Worm (Caenorhabditis elegans) whole organism, late embryonic: ENCODE data around the gene mac-1.

ENCODE experiments used
- C08G9.2 ChIP-seq: sonication (generic microtip); optimal IDR thresholded peaks from 2 replicates; lab custom pipeline; 2016; ENCODE audit warnings: mild to moderate bottlenecking, missing genetic modification characterization, moderate library complexity, missing compliant biosample characterization
- Y22D7AL.16 ChIP-seq: sonication (generic microtip); optimal IDR thresholded peaks from 2 replicates; lab custom pipeline; 2016; ENCODE audit warnings: missing genetic modification characterization, missing compliant biosample characterization
- ceh-31 ChIP-seq: sonication (generic microtip); optimal IDR thresholded peaks from 2 replicates; lab custom pipeline; 2016; ENCODE audit warnings: missing genetic modification characterization, missing compliant biosample characterization
- dve-1 ChIP-seq: sonication (generic microtip); optimal IDR thresholded peaks from 2 replicates; lab custom pipeline; 2017; ENCODE audit warnings: antibody characterized with exemption, mild to moderate bottlenecking, missing genetic modification characterization, missing compliant biosample characterization
- elt-2 ChIP-seq: sonication (generic microtip); optimal IDR thresholded peaks from 2 replicates; lab custom pipeline; 2016; ENCODE audit warnings: missing genetic modification reagents, missing genetic modification characterization, missing compliant biosample characterization
- rnt-1 ChIP-seq: sonication (generic microtip); optimal IDR thresholded peaks from 2 replicates; lab custom pipeline; 2016; ENCODE audit warnings: missing genetic modification characterization, missing compliant biosample characterization
- syd-9 ChIP-seq: sonication (generic microtip); optimal IDR thresholded peaks from 2 replicates; lab custom pipeline; 2016; ENCODE audit warnings: mild to moderate bottlenecking, missing genetic modification characterization, moderate library complexity, missing compliant biosample characterization
- unc-3 ChIP-seq, 2 experiments: fragments of 200-800 bp in 1 of 2; sonication (Bioruptor generic) in 1 of 2; sonication (generic microtip) in 1 of 2; conservative IDR thresholded peaks in 1 of 2; optimal IDR thresholded peaks in 1 of 2; 2 replicates each; pipeline versions ENCODE4 v1.3.6 to Lab custom; 2016 to 2022; ENCODE audit warnings: missing compliant biosample characterization in 2 of 2, missing genetic modification characterization in 2 of 2, missing genetic modification reagents in 1 of 2
- unc-42 ChIP-seq: sonication (generic microtip); optimal IDR thresholded peaks from 2 replicates; lab custom pipeline; 2016; ENCODE audit warnings: missing genotype, missing genetic modification characterization, missing compliant biosample characterization
- unc-86 ChIP-seq: sonication (generic microtip); optimal IDR thresholded peaks from 2 replicates; lab custom pipeline; 2016; ENCODE audit warnings: missing genetic modification characterization, missing compliant biosample characterization

- TF ChIP-seq C08G9.2 (no peak), elt-2 (no peak), unc-42 (tag; lab: Kevin White, UChicago) (no peak), Y22D7AL.16 (no peak), ceh-31 (tag; lab: Kevin White, UChicago) (no peak), syd-9 (tag; lab: Kevin White, UChicago) (no peak), unc-3 (GFP tag; conservative IDR thresholded peaks at IDR 0.05; lab: Robert Waterston, UW) (no peak), unc-3 (tag; optimal IDR thresholded peaks at IDR 0.05; lab: Kevin White, UChicago) (no peak), dve-1 (no peak), rnt-1 (no peak), unc-86 (tag; lab: Kevin White, UChicago) (no peak)
Measured at ce11 chrII:13278214-13278613, 42.5 kb downstream of the mac-1 start.
